Worm (Caenorhabditis elegans) whole organism, midembryonic: ENCODE data around the gene zipt-15.

ENCODE experiments used
- T22C8.4 ChIP-seq: fragments of 200-800 bp; sonication (Bioruptor generic); IDR thresholded peaks from 2 replicates; pipeline ENCODE4 v1.3.6; 2022; ENCODE audit warnings: missing genetic modification characterization, missing compliant biosample characterization
- cog-1 ChIP-seq: sonication (generic microtip); optimal IDR thresholded peaks from 2 replicates; lab custom pipeline; 2016; ENCODE audit warnings: missing genetic modification characterization, missing compliant biosample characterization
- flt-1 ChIP-seq: fragments of 200-800 bp; sonication (Bioruptor generic); IDR thresholded peaks from 2 replicates; pipeline ENCODE4 v1.3.6; 2022; ENCODE audit warnings: missing genetic modification characterization, missing compliant biosample characterization
- med-1 ChIP-seq: sonication (generic microtip); optimal IDR thresholded peaks from 2 replicates; lab custom pipeline; 2017; ENCODE audit warnings: missing genetic modification characterization, mild to moderate bottlenecking, missing compliant biosample characterization, antibody characterized with exemption, missing genetic modification reagents; ENCODE audit not compliant: insufficient read depth
- ref-1 ChIP-seq: fragments of 200-800 bp; sonication (Bioruptor generic); conservative IDR thresholded peaks from 2 replicates; pipeline ENCODE4 v1.3.6; 2022; ENCODE audit warnings: missing genetic modification reagents, missing genetic modification characterization, missing compliant biosample characterization
- tab-1 ChIP-seq: fragments of 200-800 bp; sonication (Bioruptor generic); IDR thresholded peaks from 2 replicates; pipeline ENCODE4 v1.3.6; 2022; ENCODE audit warnings: missing genetic modification characterization, missing compliant biosample characterization
- ztf-23 ChIP-seq: fragments of 200-800 bp; sonication (Bioruptor generic); IDR thresholded peaks from 2 replicates; pipeline ENCODE4 v1.3.6; 2022; ENCODE audit warnings: missing genetic modification reagents, missing genetic modification characterization, missing compliant biosample characterization
- ztf-29 ChIP-seq: fragments of 200-800 bp; sonication (Bioruptor generic); IDR thresholded peaks from 2 replicates; pipeline ENCODE4 v1.3.6; 2022; ENCODE audit warnings: missing genetic modification reagents, missing genetic modification characterization, missing compliant biosample characterization

ce11 chrIV:782393-782792 is 42.4 kb downstream of the zipt-15 start:
- no peak for TF ChIP-seq cog-1 (tag; lab: Kevin White, UChicago)
- no peak for TF ChIP-seq flt-1 (GFP tag; lab: Robert Waterston, UW)
- TF ChIP-seq T22C8.4 (GFP tag; lab: Robert Waterston, UW) = no peak
- no peak for TF ChIP-seq ref-1 (GFP tag; lab: Robert Waterston, UW)
- no peak for TF ChIP-seq med-1
- TF ChIP-seq tab-1 (GFP tag; lab: Robert Waterston, UW) = no peak
- no peak for TF ChIP-seq ztf-29 (GFP tag; lab: Robert Waterston, UW)
- TF ChIP-seq ztf-23 (GFP tag; lab: Robert Waterston, UW) = no peak
